Worm (Caenorhabditis elegans) whole organism, L2 larva: ENCODE data around the gene R144.11.
"Not testable (repeated sequence)": the region's sequence is repeated elsewhere in the genome, so short reads cannot be mapped to it uniquely, and the experiment has no call there.

Experiments
- C34F6.9 ChIP-seq: fragments of 150-350 bp; optimal IDR thresholded peaks from 2 replicates; lab custom pipeline; 2014; ENCODE audit warnings: missing biosample characterization, missing genetic modification characterization
- F13H6.1 ChIP-seq: sonication (generic microtip); optimal IDR thresholded peaks from 2 replicates; lab custom pipeline; 2016; ENCODE audit warnings: missing genetic modification characterization, missing compliant biosample characterization
- R02D3.7 ChIP-seq: fragments of 150-350 bp; optimal IDR thresholded peaks from 2 replicates; lab custom pipeline; 2014; ENCODE audit warnings: missing biosample characterization, missing genetic modification characterization
- Y55F3AM.14 ChIP-seq: fragments of 200-800 bp; sonication (Bioruptor generic); optimal IDR thresholded peaks from 2 replicates; lab custom pipeline; 2018; ENCODE audit warnings: mild to moderate bottlenecking, missing genetic modification characterization, missing compliant biosample characterization
- ZK546.5 ChIP-seq: sonication (generic microtip); optimal IDR thresholded peaks from 2 replicates; lab custom pipeline; 2017; ENCODE audit warnings: missing biosample characterization, missing genetic modification characterization
- alr-1 ChIP-seq: fragments of 150-350 bp; optimal IDR thresholded peaks from 2 replicates; lab custom pipeline; 2014; ENCODE audit warnings: missing biosample characterization, missing genetic modification characterization
- aly-2 ChIP-seq: fragments of 150-350 bp; optimal IDR thresholded peaks from 2 replicates; lab custom pipeline; 2014; ENCODE audit warnings: missing biosample characterization, missing genetic modification characterization
- blmp-1 ChIP-seq: sonication (generic microtip); optimal IDR thresholded peaks from 2 replicates; lab custom pipeline; 2017; ENCODE audit warnings: missing genetic modification characterization, mild to moderate bottlenecking, missing compliant biosample characterization, antibody characterized with exemption, moderate library complexity; ENCODE audit not compliant: insufficient read depth
- ceh-16 ChIP-seq: fragments of 150-350 bp; optimal IDR thresholded peaks from 2 replicates; lab custom pipeline; 2014; ENCODE audit warnings: missing biosample characterization, missing genetic modification characterization
- ceh-82 ChIP-seq: fragments of 150-350 bp; optimal IDR thresholded peaks from 2 replicates; lab custom pipeline; 2014; ENCODE audit warnings: missing biosample characterization, missing genetic modification characterization
- crh-2 ChIP-seq: sonication (generic microtip); optimal IDR thresholded peaks from 2 replicates; lab custom pipeline; 2017; ENCODE audit warnings: missing biosample characterization, missing genetic modification characterization
- dmd-4 ChIP-seq: sonication (generic microtip); optimal IDR thresholded peaks from 2 replicates; lab custom pipeline; 2017; ENCODE audit warnings: missing biosample characterization, missing genetic modification characterization
- egl-27 ChIP-seq: sonication (generic microtip); optimal IDR thresholded peaks from 3 replicates; lab custom pipeline; 2017; ENCODE audit warnings: missing biosample characterization, missing genetic modification reagents, missing genetic modification characterization
- elt-3 ChIP-seq: sonication (generic microtip); optimal IDR thresholded peaks from 2 replicates; lab custom pipeline; 2017; ENCODE audit warnings: missing biosample characterization, missing genetic modification characterization
- fos-1 ChIP-seq: fragments of 150-350 bp; optimal IDR thresholded peaks from 2 replicates; lab custom pipeline; 2014; ENCODE audit warnings: missing biosample characterization, missing genetic modification characterization
- gmeb-1 ChIP-seq: fragments of 150-350 bp; optimal IDR thresholded peaks from 2 replicates; lab custom pipeline; 2014; ENCODE audit warnings: missing biosample characterization, missing genetic modification characterization
- lin-11 ChIP-seq: fragments of 150-350 bp; sonication (generic microtip); optimal IDR thresholded peaks from 2 replicates; lab custom pipeline; 2014; ENCODE audit warnings: missing biosample characterization, missing genetic modification characterization, inconsistent platforms, mixed read lengths
- lin-13 ChIP-seq: fragments of 150-350 bp; optimal IDR thresholded peaks from 2 replicates; lab custom pipeline; 2014; ENCODE audit warnings: missing biosample characterization, missing genetic modification reagents, missing genetic modification characterization
- lin-39 ChIP-seq: fragments of 150-350 bp; optimal IDR thresholded peaks from 2 replicates; lab custom pipeline; 2014; ENCODE audit warnings: missing biosample characterization, missing genetic modification reagents, missing genetic modification characterization
- lsy-2 ChIP-seq, 2 experiments: fragments of 150-350 bp in 1 of 2; sonication (generic microtip) in 1 of 2; optimal IDR thresholded peaks; 2 replicates each; lab custom pipeline; 2014 to 2017; ENCODE audit warnings: missing biosample characterization in 2 of 2, missing genetic modification characterization in 2 of 2
- mab-5 ChIP-seq: fragments of 150-350 bp; optimal IDR thresholded peaks from 2 replicates; lab custom pipeline; 2014; ENCODE audit warnings: missing biosample characterization, missing genetic modification characterization
- nhr-12 ChIP-seq: fragments of 150-350 bp; optimal IDR thresholded peaks from 2 replicates; lab custom pipeline; 2014; ENCODE audit warnings: missing biosample characterization, missing genetic modification characterization
- nhr-129 ChIP-seq: fragments of 150-350 bp; optimal IDR thresholded peaks from 2 replicates; lab custom pipeline; 2014; ENCODE audit warnings: missing biosample characterization, missing genetic modification characterization
- nhr-21 ChIP-seq: fragments of 150-350 bp; optimal IDR thresholded peaks from 2 replicates; lab custom pipeline; 2014; ENCODE audit warnings: missing biosample characterization, missing genetic modification characterization
- nhr-237 ChIP-seq: fragments of 150-350 bp; optimal IDR thresholded peaks from 2 replicates; lab custom pipeline; 2014; ENCODE audit warnings: missing biosample characterization, missing genetic modification characterization
- nhr-25 ChIP-seq: fragments of 150-350 bp; sonication (generic microtip); optimal IDR thresholded peaks from 3 replicates; lab custom pipeline; 2014; ENCODE audit warnings: missing biosample characterization, missing genetic modification characterization
- nhr-6 ChIP-seq: fragments of 150-350 bp; optimal IDR thresholded peaks from 2 replicates; lab custom pipeline; 2014; ENCODE audit warnings: missing biosample characterization, missing genetic modification characterization
- peb-1 ChIP-seq: fragments of 150-350 bp; optimal IDR thresholded peaks from 2 replicates; lab custom pipeline; 2014; ENCODE audit warnings: missing biosample characterization, missing genetic modification characterization
- snpc-4 ChIP-seq: fragments of 150-350 bp; optimal IDR thresholded peaks from 2 replicates; lab custom pipeline; 2014; ENCODE audit warnings: missing biosample characterization, missing genetic modification characterization
- unc-39 ChIP-seq: fragments of 150-350 bp; optimal IDR thresholded peaks from 2 replicates; lab custom pipeline; 2014; ENCODE audit warnings: missing biosample characterization, missing genetic modification characterization
- unc-55 ChIP-seq: fragments of 150-350 bp; sonication (generic microtip); optimal IDR thresholded peaks from 3 replicates; lab custom pipeline; 2014; ENCODE audit warnings: missing biosample characterization, missing genetic modification reagents, missing genetic modification characterization
- unc-62 ChIP-seq: fragments of 150-350 bp; optimal IDR thresholded peaks from 2 replicates; lab custom pipeline; 2014; ENCODE audit warnings: missing biosample characterization, missing genetic modification reagents, missing genetic modification characterization
- zag-1 ChIP-seq: fragments of 150-350 bp; optimal IDR thresholded peaks from 2 replicates; lab custom pipeline; 2014; ENCODE audit warnings: missing biosample characterization, missing genetic modification characterization
- ztf-1 ChIP-seq: fragments of 200-800 bp; sonication (Bioruptor generic); conservative IDR thresholded peaks from 2 replicates; pipeline ENCODE4 v1.3.6; 2022; ENCODE audit warnings: missing genetic modification characterization, missing compliant biosample characterization
- ztf-11 ChIP-seq: sonication (generic microtip); optimal IDR thresholded peaks from 2 replicates; lab custom pipeline; 2017; ENCODE audit warnings: missing biosample characterization, missing genetic modification characterization

The R144.11 gene

DNA sequence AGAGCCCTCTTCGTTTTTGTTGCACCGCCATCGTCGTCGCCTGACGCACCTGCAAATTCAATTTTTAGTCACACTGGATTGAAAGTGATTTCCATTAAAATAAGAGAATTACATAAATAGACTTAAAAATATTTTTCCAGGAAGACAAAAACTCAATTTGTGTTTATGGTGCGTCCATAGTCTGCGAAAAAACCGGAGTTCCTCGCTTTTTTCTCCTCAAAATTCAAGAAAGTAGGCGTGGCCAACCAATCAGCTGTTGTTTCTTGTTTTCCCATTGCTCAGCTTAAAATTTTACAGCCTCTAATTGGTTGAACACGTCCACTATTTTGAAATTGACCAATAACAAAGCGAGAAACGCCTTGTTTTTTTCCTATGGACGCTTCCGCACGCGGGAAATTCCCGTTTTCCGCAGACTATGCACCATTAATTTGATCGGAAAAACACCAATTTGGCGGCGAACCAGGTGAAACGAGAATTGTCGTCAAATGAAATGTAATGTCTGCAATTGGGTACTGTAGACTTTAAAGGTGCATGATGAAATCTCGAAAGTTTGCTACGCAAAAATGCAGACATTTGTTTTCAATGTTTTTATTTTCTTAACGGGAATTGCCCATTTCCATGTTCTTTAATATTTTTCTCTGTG is 24.1 kb downstream of the R144.11 start, which contains the start of gene C27F2.7:
Gene C27F2.7 (minus strand): TSS at position 51 of the 643 bp plus-strand sequence.
- no peak for TF ChIP-seq blmp-1
- TF ChIP-seq nhr-6 (tag; lab: Kevin White, UChicago): no peak
- no peak for TF ChIP-seq F13H6.1 (tag; lab: Kevin White, UChicago)
- no peak for TF ChIP-seq lsy-2 (tag; optimal IDR thresholded peaks at IDR 0.05; lab: Kevin White, UChicago)
- no peak for TF ChIP-seq nhr-12 (tag; lab: Kevin White, UChicago)
- TF ChIP-seq unc-39 (tag; lab: Kevin White, UChicago): no peak
- no peak for TF ChIP-seq ztf-1
- no peak for TF ChIP-seq elt-3 (tag; lab: Kevin White, UChicago)
- TF ChIP-seq fos-1: no peak
- no peak for TF ChIP-seq aly-2 (tag; lab: Kevin White, UChicago)

DNA sequence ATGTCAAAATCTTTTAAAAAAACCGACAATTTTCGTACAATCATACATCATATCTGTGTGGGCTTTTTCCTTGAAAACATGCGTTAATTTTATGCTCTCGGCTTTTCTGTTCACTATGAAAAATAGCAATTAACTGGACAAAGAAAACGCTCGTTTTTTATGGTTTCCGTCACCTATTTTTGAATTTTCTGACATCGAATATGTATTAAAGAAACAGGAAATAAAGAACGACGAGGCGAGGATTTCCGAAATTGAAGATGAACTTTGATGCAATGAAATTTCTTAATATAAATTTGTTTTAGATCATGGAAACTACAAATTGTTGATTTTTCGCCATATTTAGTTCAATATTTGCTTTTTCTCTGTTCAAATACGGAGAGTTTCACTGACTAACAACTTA is 24.7 kb downstream of the R144.11 start:
- TF ChIP-seq unc-39 (tag; lab: Kevin White, UChicago) (no peak), zag-1 (tag; lab: Kevin White, UChicago) (no peak), crh-2 (tag; lab: Kevin White, UChicago) (no peak), Y55F3AM.14 (GFP tag; lab: Kevin White, UChicago) (no peak), ceh-16 (no peak), nhr-6 (tag; lab: Kevin White, UChicago) (no peak), alr-1 (tag; lab: Kevin White, UChicago) (no peak), nhr-237 (tag; lab: Kevin White, UChicago) (no peak), nhr-12 (tag; lab: Kevin White, UChicago) (no peak), nhr-25 (tag; lab: Kevin White, UChicago) (no peak), C34F6.9 (tag; lab: Kevin White, UChicago) (no peak), ZK546.5 (tag; lab: Kevin White, UChicago) (no peak), unc-55 (no peak), dmd-4 (tag; lab: Kevin White, UChicago) (no peak), egl-27 (tag; lab: Kevin White, UChicago) (no peak), lin-11 (tag; lab: Kevin White, UChicago) (no peak), ceh-82 (tag; lab: Kevin White, UChicago) (no peak), gmeb-1 (tag; lab: Kevin White, UChicago) (no peak), snpc-4 (no peak), ztf-11 (tag; lab: Kevin White, UChicago) (no peak)

ce11 chrIII:4980367-4980766 is 28.3 kb downstream of the R144.11 start, which contains the start of gene C27F2.6:
C27F2.6 (minus strand) TSS chrIII:4980467.
- TF ChIP-seq ceh-16; unc-62 (GFP tag; lab: Kevin White, UChicago); nhr-21 (tag; lab: Kevin White, UChicago): not testable (repeated sequence)

- TF ChIP-seq nhr-129 (tag; lab: Kevin White, UChicago) (peak; percentile 2), lsy-2 (tag; optimal IDR thresholded peaks at IDR 0.05; lab: Kevin White, UChicago) (peak in 1 of 2 experiments; percentile 32), alr-1 (tag; lab: Kevin White, UChicago) (no peak), C34F6.9 (tag; lab: Kevin White, UChicago) (peak; percentile 41)
Measured at ce11 chrIII:4968146-4968545, 40.5 kb downstream of the R144.11 start.

ce11 chrIII:4967236-4967635 is 41.4 kb downstream of the R144.11 start:
- TF ChIP-seq nhr-237 (tag; lab: Kevin White, UChicago): no peak
- TF ChIP-seq lin-39 (tag; lab: Kevin White, UChicago): no peak
- TF ChIP-seq lsy-2 (tag; optimal IDR thresholded peaks at IDR 0.05; lab: Kevin White, UChicago): peak in 1 of 2 experiments; percentile 26
- TF ChIP-seq C34F6.9 (tag; lab: Kevin White, UChicago): peak; percentile 29
- TF ChIP-seq fos-1: no peak
- TF ChIP-seq alr-1 (tag; lab: Kevin White, UChicago): no peak
- peak; percentile 49 for TF ChIP-seq zag-1 (tag; lab: Kevin White, UChicago)

ce11 chrIII:4965271-4965670 is 43.4 kb downstream of the R144.11 start, which contains the start of gene nca-2:
nca-2 (plus strand) TSS chrIII:4965571.
- TF ChIP-seq Y55F3AM.14 (GFP tag; lab: Kevin White, UChicago) (no peak), F13H6.1 (tag; lab: Kevin White, UChicago) (no peak), zag-1 (tag; lab: Kevin White, UChicago) (no peak), lsy-2 (tag; optimal IDR thresholded peaks at IDR 0.05; lab: Kevin White, UChicago) (no peak), nhr-21 (tag; lab: Kevin White, UChicago) (no peak), elt-3 (tag; lab: Kevin White, UChicago) (no peak), ceh-16 (no peak), mab-5 (tag; lab: Kevin White, UChicago) (no peak), fos-1 (no peak), nhr-12 (tag; lab: Kevin White, UChicago) (no peak), blmp-1 (no peak), unc-55 (no peak), peb-1 (tag; lab: Kevin White, UChicago) (no peak), alr-1 (tag; lab: Kevin White, UChicago) (no peak), R02D3.7 (tag; lab: Kevin White, UChicago) (no peak), C34F6.9 (tag; lab: Kevin White, UChicago) (no peak), lin-13 (GFP tag; lab: Kevin White, UChicago) (no peak), dmd-4 (tag; lab: Kevin White, UChicago) (no peak)
